Fruit fly (Drosophila melanogaster) whole organism, embryonic: ENCODE data around the gene CG5810.

Experiments
- Aef1 ChIP-seq: fragments of 200-800 bp; sonication (Bioruptor generic); IDR thresholded peaks from 3 replicates; pipeline ENCODE4 v1.3.6; 2022; ENCODE audit warnings: missing biosample characterization, missing genetic modification characterization
- Atf3 ChIP-seq: fragments of 200-800 bp; sonication (Bioruptor generic); optimal IDR thresholded peaks from 3 replicates; lab custom pipeline; 2016; ENCODE audit warnings: missing biosample characterization, missing genetic modification characterization
- CG11093 ChIP-seq: fragments of 200-800 bp; sonication (Bioruptor generic); IDR thresholded peaks from 3 replicates; pipeline ENCODE4 v1.3.6; 2022; ENCODE audit warnings: missing biosample characterization, missing genetic modification characterization
- CG11560 ChIP-seq: fragments of 200-800 bp; sonication (Bioruptor generic); IDR thresholded peaks from 3 replicates; pipeline ENCODE4 v1.3.6; 2022; ENCODE audit warnings: missing biosample characterization, missing genetic modification characterization
- CG12155 ChIP-seq: fragments of 200-800 bp; sonication (Bioruptor generic); optimal IDR thresholded peaks from 3 replicates; lab custom pipeline; 2016; ENCODE audit warnings: missing biosample characterization, missing genetic modification characterization
- CG14050 ChIP-seq: fragments of 200-800 bp; sonication (Bioruptor generic); IDR thresholded peaks from 3 replicates; pipeline ENCODE4 v1.3.6; 2022; ENCODE audit warnings: missing biosample characterization, missing genetic modification characterization
- CG15514 ChIP-seq: fragments of 200-800 bp; sonication (Bioruptor generic); optimal IDR thresholded peaks from 3 replicates; lab custom pipeline; 2017; ENCODE audit warnings: missing biosample characterization, missing genetic modification characterization, mild to moderate bottlenecking, moderate library complexity, missing genetic modification reagents
- CG16863 ChIP-seq: fragments of 200-800 bp; sonication (Bioruptor generic); optimal IDR thresholded peaks from 3 replicates; lab custom pipeline; 2016; ENCODE audit warnings: missing biosample characterization, missing genetic modification characterization
- CG17186 ChIP-seq: fragments of 200-800 bp; sonication (Bioruptor generic); optimal IDR thresholded peaks from 3 replicates; lab custom pipeline; 2017; ENCODE audit warnings: missing biosample characterization, missing genetic modification reagents, missing genetic modification characterization
- CG17385 ChIP-seq: fragments of 200-800 bp; sonication (Bioruptor generic); optimal IDR thresholded peaks from 3 replicates; lab custom pipeline; 2018; ENCODE audit warnings: missing biosample characterization, mild to moderate bottlenecking, missing genetic modification characterization
- CG17568 ChIP-seq: fragments of 200-800 bp; sonication (Bioruptor generic); optimal IDR thresholded peaks from 2 replicates; lab custom pipeline; 2018; ENCODE audit warnings: missing biosample characterization, mild to moderate bottlenecking, missing genetic modification characterization, moderate library complexity
- CG34422 ChIP-seq: fragments of 200-800 bp; sonication (Bioruptor generic); IDR thresholded peaks from 3 replicates; pipeline ENCODE4 v1.3.6; 2022; ENCODE audit warnings: missing biosample characterization, missing genetic modification characterization
- CG5180 ChIP-seq: fragments of 200-800 bp; sonication (Bioruptor generic); optimal IDR thresholded peaks from 3 replicates; lab custom pipeline; 2017; ENCODE audit warnings: missing biosample characterization, missing genetic modification characterization, mild to moderate bottlenecking, moderate library complexity, missing genetic modification reagents
- CG7745 ChIP-seq: fragments of 200-800 bp; sonication (Bioruptor generic); optimal IDR thresholded peaks from 2 replicates; lab custom pipeline; 2018; ENCODE audit warnings: missing biosample characterization, mild to moderate bottlenecking, missing genetic modification characterization, moderate library complexity
- CG9817 ChIP-seq: fragments of 200-800 bp; sonication (Bioruptor generic); optimal IDR thresholded peaks from 2 replicates; lab custom pipeline; 2018; ENCODE audit warnings: missing biosample characterization, mild to moderate bottlenecking, missing genetic modification characterization, moderate library complexity
- D ChIP-seq, 2 experiments: fragments of 200-800 bp in 1 of 2; fragments of >200 bp in 1 of 2; sonication (Bioruptor generic) in 1 of 2; optimal IDR thresholded peaks; 2 replicates in 1 of 2; 3 replicates in 1 of 2; lab custom pipeline; 2017; ENCODE audit warnings: mild to moderate bottlenecking in 1 of 2, missing biosample characterization in 1 of 2, missing genetic modification characterization in 1 of 2, missing genetic modification reagents in 1 of 2
- Dip2 ChIP-seq: fragments of 200-800 bp; sonication (Bioruptor generic); IDR thresholded peaks from 2 replicates; pipeline ENCODE4 v1.3.6; 2022; ENCODE audit warnings: missing biosample characterization, missing genetic modification characterization
- E2f2 ChIP-seq: fragments of 200-800 bp; sonication (Bioruptor generic); IDR thresholded peaks from 2 replicates; pipeline ENCODE4 v1.3.6; 2022; ENCODE audit warnings: missing biosample characterization, missing genetic modification characterization
- Ets65A ChIP-seq: fragments of 200-800 bp; sonication (Bioruptor generic); peaks from one replicate; lab custom pipeline; 2016; ENCODE audit warnings: missing biosample characterization, missing genetic modification characterization
- Hand ChIP-seq: fragments of 200-800 bp; sonication (Bioruptor generic); optimal IDR thresholded peaks from 2 replicates; lab custom pipeline; 2017; ENCODE audit warnings: mild to moderate bottlenecking, missing biosample characterization, missing genetic modification reagents, missing genetic modification characterization
- Jarid2 ChIP-seq: fragments of 200-800 bp; sonication (Bioruptor generic); optimal IDR thresholded peaks from 3 replicates; lab custom pipeline; 2017; ENCODE audit warnings: mild to moderate bottlenecking, missing biosample characterization, missing genetic modification reagents, missing genetic modification characterization
- MESR4 ChIP-seq: fragments of 200-800 bp; sonication (Bioruptor generic); optimal IDR thresholded peaks from 2 replicates; lab custom pipeline; 2018; ENCODE audit warnings: missing biosample characterization, mild to moderate bottlenecking, missing genetic modification characterization, moderate library complexity
- Med ChIP-seq: fragments of 200-800 bp; sonication (Bioruptor generic); peaks from one replicate; lab custom pipeline; 2016; ENCODE audit warnings: missing biosample characterization, missing genetic modification characterization, mild to moderate bottlenecking, inconsistent platforms, moderate library complexity
- NK7.1 ChIP-seq: fragments of 200-800 bp; sonication (Bioruptor generic); optimal IDR thresholded peaks from 3 replicates; lab custom pipeline; 2016; ENCODE audit warnings: missing biosample characterization, missing genetic modification characterization
- Nf-YC ChIP-seq: fragments of 200-800 bp; optimal IDR thresholded peaks from 3 replicates; lab custom pipeline; 2019; ENCODE audit warnings: missing biosample characterization, mild to moderate bottlenecking, missing genetic modification characterization, moderate library complexity
- Rfx ChIP-seq: fragments of 200-800 bp; sonication (Bioruptor generic); IDR thresholded peaks from 2 replicates; pipeline ENCODE4 v1.3.6; 2022; ENCODE audit warnings: missing biosample characterization, missing genetic modification characterization
- Sox102F ChIP-seq: fragments of 200-800 bp; sonication (Bioruptor generic); optimal IDR thresholded peaks from 2 replicates; lab custom pipeline; 2018; ENCODE audit warnings: missing biosample characterization, mild to moderate bottlenecking, missing genetic modification characterization, moderate library complexity
- Stat92E ChIP-seq, 3 experiments: fragments of >200 bp in 2 of 3; fragments of 200-800 bp in 1 of 3; sonication (Bioruptor generic) in 1 of 3; optimal IDR thresholded peaks; 2 replicates each; lab custom pipeline; 2017 to 2019; ENCODE audit warnings: missing biosample characterization in 3 of 3, missing genetic modification characterization in 3 of 3, mild to moderate bottlenecking in 1 of 3, moderate library complexity in 1 of 3
- Vsx1 ChIP-seq: fragments of 200-800 bp; sonication (Bioruptor generic); optimal IDR thresholded peaks from 2 replicates; lab custom pipeline; 2017; ENCODE audit warnings: missing biosample characterization, mild to moderate bottlenecking, missing genetic modification characterization, missing genetic modification reagents
- ap ChIP-seq: fragments of 200-800 bp; sonication (Bioruptor generic); IDR thresholded peaks from 2 replicates; pipeline ENCODE4 v1.3.6; 2022; ENCODE audit warnings: missing biosample characterization, missing genetic modification characterization
- ash1 ChIP-seq: fragments of 200-800 bp; sonication (Bioruptor generic); optimal IDR thresholded peaks from 2 replicates; lab custom pipeline; 2018; ENCODE audit warnings: missing biosample characterization, mild to moderate bottlenecking, missing genetic modification characterization
- croc ChIP-seq: fragments of 200-800 bp; sonication (Bioruptor generic); conservative IDR thresholded peaks from 3 replicates; pipeline ENCODE4 v1.3.6; 2022; ENCODE audit warnings: missing biosample characterization, missing genetic modification characterization
- fd64A ChIP-seq: fragments of 200-800 bp; sonication (Bioruptor generic); optimal IDR thresholded peaks from 3 replicates; lab custom pipeline; 2018; ENCODE audit warnings: missing biosample characterization, mild to moderate bottlenecking, missing genetic modification characterization
- grn ChIP-seq: fragments of 200-800 bp; sonication (Bioruptor generic); optimal IDR thresholded peaks from 3 replicates; lab custom pipeline; 2017; ENCODE audit warnings: missing biosample characterization, missing genetic modification characterization
- gro ChIP-seq: fragments of 200-800 bp; sonication (Bioruptor generic); optimal IDR thresholded peaks from 2 replicates; lab custom pipeline; 2016; ENCODE audit warnings: missing biosample characterization, missing genetic modification characterization
- hth ChIP-seq: fragments of >200 bp; optimal IDR thresholded peaks from 2 replicates; lab custom pipeline; 2017; ENCODE audit warnings: inconsistent platforms
- mld ChIP-seq: fragments of 200-800 bp; sonication (Bioruptor generic); IDR thresholded peaks from 3 replicates; pipeline ENCODE4 v1.3.6; 2022; ENCODE audit warnings: missing biosample characterization, missing genetic modification characterization; ENCODE audit not compliant: partially characterized antibody
- pb ChIP-seq: fragments of 200-800 bp; sonication (Bioruptor generic); optimal IDR thresholded peaks from 3 replicates; lab custom pipeline; 2016; ENCODE audit warnings: missing biosample characterization, missing genetic modification characterization
- pfk ChIP-seq: fragments of 200-800 bp; sonication (Bioruptor generic); optimal IDR thresholded peaks from 2 replicates; lab custom pipeline; 2018; ENCODE audit warnings: missing biosample characterization, mild to moderate bottlenecking, missing genetic modification characterization, moderate library complexity
- pnt ChIP-seq: fragments of 200-800 bp; sonication (Bioruptor generic); optimal IDR thresholded peaks from 3 replicates; lab custom pipeline; 2016; ENCODE audit warnings: missing biosample characterization, missing genetic modification characterization
- psq ChIP-seq: fragments of 200-800 bp; sonication (Bioruptor generic); optimal IDR thresholded peaks from 2 replicates; lab custom pipeline; 2017; ENCODE audit warnings: missing biosample characterization, missing genetic modification characterization
- seq ChIP-seq: fragments of 200-800 bp; sonication (Bioruptor generic); IDR thresholded peaks from 2 replicates; pipeline ENCODE4 v1.3.6; 2022; ENCODE audit warnings: missing biosample characterization, missing genetic modification characterization
- slbo ChIP-seq: fragments of 200-800 bp; sonication (Bioruptor generic); IDR thresholded peaks from 2 replicates; pipeline ENCODE4 v1.3.6; 2022; ENCODE audit warnings: missing biosample characterization, missing genetic modification characterization
- stc ChIP-seq: fragments of 200-800 bp; sonication (Bioruptor generic); IDR thresholded peaks from 2 replicates; pipeline ENCODE4 v1.3.6; 2022; ENCODE audit warnings: missing biosample characterization, missing genetic modification characterization
- tna ChIP-seq: fragments of 200-800 bp; sonication (Bioruptor generic); IDR thresholded peaks from 2 replicates; pipeline ENCODE4 v1.3.6; 2022; ENCODE audit warnings: missing biosample characterization, missing genetic modification characterization; ENCODE audit not compliant: partially characterized antibody
- wek ChIP-seq: fragments of 200-800 bp; sonication (Bioruptor generic); optimal IDR thresholded peaks from 3 replicates; lab custom pipeline; 2018; ENCODE audit warnings: missing biosample characterization, mild to moderate bottlenecking, missing genetic modification characterization, moderate library complexity
- z ChIP-seq: fragments of 200-800 bp; sonication (Bioruptor generic); IDR thresholded peaks from 3 replicates; pipeline ENCODE4 v1.3.6; 2022; ENCODE audit warnings: missing biosample characterization, missing genetic modification characterization
- zfh1 ChIP-seq: fragments of 200-800 bp; sonication (Bioruptor generic); IDR thresholded peaks from 3 replicates; pipeline ENCODE4 v1.3.6; 2022; ENCODE audit warnings: missing biosample characterization, missing genetic modification characterization

The CG5810 gene

DNA sequence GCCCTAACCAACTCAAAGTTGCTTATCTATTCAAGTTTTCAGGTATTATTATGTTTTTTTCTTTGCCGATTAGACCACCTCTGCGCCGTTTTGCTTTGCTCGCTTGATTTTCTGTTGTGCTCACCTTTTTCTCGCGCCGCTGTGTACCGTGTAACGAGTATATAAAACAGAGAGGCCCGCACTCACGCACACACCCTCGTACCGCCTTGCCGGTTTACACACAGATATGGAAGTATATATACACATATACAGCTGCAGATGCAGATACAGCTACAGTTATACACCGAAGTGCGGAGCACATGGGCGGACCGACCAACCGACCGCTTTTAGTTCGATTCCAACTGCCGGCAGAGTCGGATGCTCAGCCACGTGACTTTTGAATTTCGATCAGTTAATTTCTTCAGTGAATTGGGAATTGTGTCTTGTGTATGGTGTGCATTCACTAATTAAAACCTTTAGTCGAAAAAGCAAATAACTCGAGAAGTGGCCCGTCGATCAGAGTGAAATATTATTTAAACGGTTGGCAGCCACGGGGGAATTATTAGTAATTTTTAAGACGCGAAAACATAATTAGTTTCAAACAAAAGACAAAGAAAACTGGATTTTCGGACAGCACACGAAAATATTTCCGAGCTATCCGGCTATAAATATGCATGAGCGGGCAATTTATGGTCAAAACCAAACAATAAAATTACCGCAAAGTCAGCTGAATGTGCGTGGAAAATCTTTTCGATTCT is 25.1 kb downstream of the CG5810 start (continued):
- TF ChIP-seq Dip2 (GFP tag; lab: Robert Waterston, UW): no peak
- TF ChIP-seq Ets65A (GFP tag; lab: Kevin White, UChicago): peak; percentile 43
- TF ChIP-seq Aef1: no peak
- 0 out of 2 replicates have a peak, but pooled peaks have one; percentile 3 for TF ChIP-seq slbo (GFP tag; lab: Robert Waterston, UW)
- TF ChIP-seq pfk (GFP tag; lab: Kevin White, UChicago): peak; percentile 63
- TF ChIP-seq pb (GFP tag; lab: Kevin White, UChicago): peak; percentile 52
- no peak for TF ChIP-seq mld (GFP tag; lab: Robert Waterston, UW)
- TF ChIP-seq ap: no peak
- peak; percentile 13 for TF ChIP-seq CG7745 (tag; lab: Kevin White, UChicago)
- no peak; the same call in 1 of the 2 replicates for TF ChIP-seq E2f2
- no peak for TF ChIP-seq CG14050
- TF ChIP-seq Stat92E (GFP tag; optimal IDR thresholded peaks at IDR 0.05; lab: Kevin White, UChicago): peak in 1 of 3 experiments; percentile 76
- peak; percentile 18 for TF ChIP-seq NK7.1 (GFP tag; lab: Kevin White, UChicago)
- TF ChIP-seq Sox102F (GFP tag; lab: Kevin White, UChicago): no peak
- peak; percentile 98 for TF ChIP-seq Jarid2
- TF ChIP-seq hth: no peak
- TF ChIP-seq pnt: no peak
- TF ChIP-seq stc (GFP tag; lab: Robert Waterston, UW): peak; percentile 30; the same call in 1 of the 2 replicates
- peak; percentile 54 for TF ChIP-seq CG17385 (GFP tag; lab: Kevin White, UChicago)
- TF ChIP-seq CG9817: no peak
- TF ChIP-seq CG17568: no peak
- TF ChIP-seq CG11560 (tag; lab: Robert Waterston, UW): no peak
- TF ChIP-seq Atf3 (GFP tag; lab: Kevin White, UChicago): no peak
- TF ChIP-seq tna (GFP tag; lab: Robert Waterston, UW): peak; percentile 56; the same call in 1 of the 2 replicates
- peak; percentile 34 for TF ChIP-seq CG12155
- TF ChIP-seq ash1 (GFP tag; lab: Kevin White, UChicago): peak; percentile 47
- peak; percentile 96 for TF ChIP-seq CG5180 (GFP tag; lab: Kevin White, UChicago)
- peak; percentile 14; the same call in 1 of the 3 replicates for TF ChIP-seq zfh1
- TF ChIP-seq CG34422 (GFP tag; lab: Robert Waterston, UW): peak; percentile 90
- TF ChIP-seq Hand (GFP tag; lab: Kevin White, UChicago): peak; percentile 15
- no peak for TF ChIP-seq CG16863 (GFP tag; lab: Kevin White, UChicago)
- peak; percentile 32 for TF ChIP-seq fd64A (GFP tag; lab: Kevin White, UChicago)
- peak; percentile 73 for TF ChIP-seq Vsx1 (GFP tag; lab: Kevin White, UChicago)
- TF ChIP-seq D (optimal IDR thresholded peaks at IDR 0.05; lab: Kevin White, UChicago): no peak
- no peak for TF ChIP-seq D (GFP tag; optimal IDR thresholded peaks at IDR 0.05; lab: Kevin White, UChicago)
- peak; percentile 36 for TF ChIP-seq wek
- 0 out of 3 replicates have a peak, but pooled peaks have one; percentile 22 for TF ChIP-seq z (GFP tag; lab: Robert Waterston, UW)
- TF ChIP-seq croc (GFP tag; lab: Robert Waterston, UW): no peak
- no peak for TF ChIP-seq CG17186
- 0 out of 2 replicates have a peak, but pooled peaks have one; percentile 32 for TF ChIP-seq Rfx (GFP tag; lab: Robert Waterston, UW)
- no peak for TF ChIP-seq CG11093 (GFP tag; lab: Robert Waterston, UW)
- TF ChIP-seq gro: peak; percentile 82
- peak; percentile 26 for TF ChIP-seq MESR4 (GFP tag; lab: Kevin White, UChicago)
- peak; percentile 51 for TF ChIP-seq psq (GFP tag; lab: Kevin White, UChicago)
- peak; percentile 22 for TF ChIP-seq grn (GFP tag; lab: Kevin White, UChicago)
- peak; percentile 54 for TF ChIP-seq Nf-YC (tag; lab: Kevin White, UChicago)
- TF ChIP-seq Med (GFP tag; lab: Kevin White, UChicago): peak; percentile 93
- TF ChIP-seq CG15514 (GFP tag; lab: Kevin White, UChicago): peak; percentile 42
- peak; percentile 24; the same call in 1 of the 2 replicates for TF ChIP-seq seq (GFP tag; lab: Robert Waterston, UW)
